Worm (Caenorhabditis elegans) whole organism, young adult: ENCODE measurements around the gene R05G6.4.

Experiments used
- B0019.2 ChIP-seq: fragments of 200-800 bp; sonication (Bioruptor generic); conservative IDR thresholded peaks from 2 replicates; pipeline ENCODE4 v1.3.6; 2022; ENCODE audit warnings: missing genetic modification reagents, missing genetic modification characterization, missing compliant biosample characterization
- B0035.1 ChIP-seq: sonication (generic microtip); optimal IDR thresholded peaks from 2 replicates; lab custom pipeline; 2016; ENCODE audit warnings: missing genetic modification characterization, mild to moderate bottlenecking, missing compliant biosample characterization, missing genotype, missing genetic modification reagents
- B0261.1 ChIP-seq: sonication (generic microtip); optimal IDR thresholded peaks from 2 replicates; lab custom pipeline; 2016; ENCODE audit warnings: mild to moderate bottlenecking, missing genetic modification characterization, moderate library complexity, missing compliant biosample characterization
- B0336.3 ChIP-seq: fragments of 200-800 bp; sonication (Bioruptor generic); IDR thresholded peaks from 2 replicates; pipeline ENCODE4 v1.3.6; 2022; ENCODE audit warnings: missing genetic modification characterization, missing compliant biosample characterization
- F10E7.11 ChIP-seq: sonication (generic microtip); optimal IDR thresholded peaks from 2 replicates; lab custom pipeline; 2017; ENCODE audit warnings: mild to moderate bottlenecking, missing genetic modification characterization, moderate library complexity, missing compliant biosample characterization
- F33H1.4 ChIP-seq: fragments of 200-800 bp; sonication (Bioruptor generic); IDR thresholded peaks from 2 replicates; pipeline ENCODE4 v1.3.6; 2022; ENCODE audit warnings: missing genetic modification reagents, missing genetic modification characterization, missing compliant biosample characterization
- F37B4.10 ChIP-seq: fragments of 200-800 bp; sonication (Bioruptor generic); IDR thresholded peaks from 2 replicates; pipeline ENCODE4 v1.3.6; 2022; ENCODE audit warnings: missing genetic modification characterization, missing compliant biosample characterization
- F49E8.2 ChIP-seq: sonication (generic microtip); optimal IDR thresholded peaks from 3 replicates; lab custom pipeline; 2017; ENCODE audit warnings: missing genetic modification characterization, mild to moderate bottlenecking, missing compliant biosample characterization, antibody characterized with exemption, moderate library complexity; ENCODE audit not compliant: insufficient read depth
- F55B11.4 ChIP-seq: sonication (generic microtip); optimal IDR thresholded peaks from 2 replicates; lab custom pipeline; 2016; ENCODE audit warnings: missing compliant biosample characterization, missing genetic modification characterization, borderline replicate concordance; ENCODE audit not compliant: insufficient read depth
- Y53G8AR.9 ChIP-seq: fragments of 200-800 bp; sonication (Bioruptor generic); conservative IDR thresholded peaks from 2 replicates; pipeline ENCODE4 v1.3.6; 2022; ENCODE audit warnings: missing genetic modification reagents, missing genetic modification characterization, missing compliant biosample characterization
- Y95B8A.8 ChIP-seq: fragments of 200-800 bp; sonication (Bioruptor generic); IDR thresholded peaks from 2 replicates; pipeline ENCODE4 v1.3.6; 2022; ENCODE audit warnings: missing genetic modification reagents, missing genetic modification characterization, missing compliant biosample characterization
- aptf-2 ChIP-seq: fragments of 200-800 bp; sonication (Bioruptor generic); conservative IDR thresholded peaks from 2 replicates; pipeline ENCODE4 v1.3.6; 2022; ENCODE audit warnings: missing genetic modification reagents, missing genetic modification characterization, missing compliant biosample characterization
- atf-7 ChIP-seq: sonication (generic microtip); optimal IDR thresholded peaks from 2 replicates; lab custom pipeline; 2017; ENCODE audit warnings: mild to moderate bottlenecking, missing genetic modification characterization, missing compliant biosample characterization
- attf-3 ChIP-seq: fragments of 200-800 bp; sonication (Bioruptor generic); conservative IDR thresholded peaks from 2 replicates; pipeline ENCODE4 v1.3.6; 2022; ENCODE audit warnings: missing genetic modification reagents, missing genetic modification characterization, missing compliant biosample characterization
- attf-6 ChIP-seq: fragments of 200-800 bp; sonication (Bioruptor generic); IDR thresholded peaks from 2 replicates; pipeline ENCODE4 v1.3.6; 2022; ENCODE audit warnings: missing genetic modification reagents, missing genetic modification characterization, missing compliant biosample characterization
- bed-1 ChIP-seq: fragments of 200-800 bp; sonication (Bioruptor generic); IDR thresholded peaks from 2 replicates; pipeline ENCODE4 v1.3.6; 2022; ENCODE audit warnings: missing genetic modification reagents, missing genetic modification characterization, missing compliant biosample characterization
- bed-2 ChIP-seq: fragments of 200-800 bp; sonication (Bioruptor generic); IDR thresholded peaks from 2 replicates; pipeline ENCODE4 v1.3.6; 2022; ENCODE audit warnings: missing genetic modification reagents, missing genetic modification characterization, missing compliant biosample characterization
- cebp-2 ChIP-seq: fragments of 200-800 bp; sonication (Bioruptor generic); IDR thresholded peaks from 2 replicates; pipeline ENCODE4 v1.3.6; 2022; ENCODE audit warnings: missing genetic modification characterization, missing compliant biosample characterization
- ceh-40 ChIP-seq: fragments of 200-800 bp; sonication (Bioruptor generic); IDR thresholded peaks from 2 replicates; pipeline ENCODE4 v1.3.6; 2022; ENCODE audit warnings: missing genetic modification characterization, missing compliant biosample characterization
- chd-7 ChIP-seq: sonication (generic microtip); optimal IDR thresholded peaks from 2 replicates; lab custom pipeline; 2016; ENCODE audit warnings: mild to moderate bottlenecking, missing genetic modification characterization, moderate library complexity, missing compliant biosample characterization
- die-1 ChIP-seq: sonication (generic microtip); optimal IDR thresholded peaks from 2 replicates; lab custom pipeline; 2016; ENCODE audit warnings: missing genotype, mild to moderate bottlenecking, missing genetic modification characterization, missing compliant biosample characterization
- dpff-1 ChIP-seq: sonication (generic microtip); optimal IDR thresholded peaks from 2 replicates; lab custom pipeline; 2017; ENCODE audit warnings: mild to moderate bottlenecking, missing genetic modification characterization, missing compliant biosample characterization
- dpl-1 ChIP-seq: fragments of 150-350 bp; optimal IDR thresholded peaks from 2 replicates; lab custom pipeline; 2014; ENCODE audit warnings: missing biosample characterization, missing genetic modification reagents, missing genetic modification characterization
- egrh-3 ChIP-seq: fragments of 200-800 bp; sonication (Bioruptor generic); IDR thresholded peaks from 2 replicates; pipeline ENCODE4 v1.3.6; 2022; ENCODE audit warnings: missing genetic modification reagents, missing genetic modification characterization, missing compliant biosample characterization
- ekl-4 ChIP-seq: fragments of 200-800 bp; sonication (Bioruptor generic); IDR thresholded peaks from 2 replicates; pipeline ENCODE4 v1.3.6; 2022; ENCODE audit warnings: missing genetic modification reagents, missing genetic modification characterization, missing compliant biosample characterization
- ets-4 ChIP-seq: fragments of 200-800 bp; sonication (Bioruptor generic); optimal IDR thresholded peaks from 2 replicates; lab custom pipeline; 2018; ENCODE audit warnings: mild to moderate bottlenecking, missing genetic modification characterization, missing compliant biosample characterization
- him-1 ChIP-seq: sonication (generic microtip); optimal IDR thresholded peaks from 2 replicates; lab custom pipeline; 2016; ENCODE audit warnings: missing genotype, missing genetic modification reagents, missing genetic modification characterization, missing compliant biosample characterization
- hlh-12 ChIP-seq: sonication (generic microtip); optimal IDR thresholded peaks from 2 replicates; lab custom pipeline; 2016; ENCODE audit warnings: missing genetic modification characterization, missing compliant biosample characterization
- hmg-1.2 ChIP-seq: fragments of 200-800 bp; sonication (Bioruptor generic); IDR thresholded peaks from 2 replicates; pipeline ENCODE4 v1.3.6; 2022; ENCODE audit warnings: missing genetic modification reagents, missing genetic modification characterization, missing compliant biosample characterization
- let-526 ChIP-seq: fragments of 200-800 bp; sonication (Bioruptor generic); IDR thresholded peaks from 2 replicates; pipeline ENCODE4 v1.3.6; 2022; ENCODE audit warnings: missing genetic modification reagents, missing genetic modification characterization, missing compliant biosample characterization
- lin-35 ChIP-seq, 3 experiments: fragments of 150-350 bp in 2 of 3; sonication (generic microtip) in 1 of 3; optimal IDR thresholded peaks; 2 replicates each; lab custom pipeline; 2014 to 2018; ENCODE audit warnings: missing biosample characterization in 3 of 3, missing genetic modification characterization in 3 of 3, missing genetic modification reagents in 3 of 3
- lin-54 ChIP-seq: fragments of 200-800 bp; sonication (Bioruptor generic); optimal IDR thresholded peaks from 2 replicates; lab custom pipeline; 2018; ENCODE audit warnings: mild to moderate bottlenecking, missing genetic modification characterization, missing compliant biosample characterization
- lsl-1 ChIP-seq: fragments of 200-800 bp; sonication (Bioruptor generic); optimal IDR thresholded peaks from 2 replicates; lab custom pipeline; 2018; ENCODE audit warnings: mild to moderate bottlenecking, missing genetic modification characterization, moderate library complexity, missing compliant biosample characterization
- madf-10 ChIP-seq: sonication (generic microtip); optimal IDR thresholded peaks from 2 replicates; lab custom pipeline; 2016; ENCODE audit warnings: mild to moderate bottlenecking, missing genetic modification characterization, missing compliant biosample characterization
- madf-3 ChIP-seq: fragments of 200-800 bp; sonication (Bioruptor generic); IDR thresholded peaks from 2 replicates; pipeline ENCODE4 v1.3.6; 2022; ENCODE audit warnings: missing genetic modification reagents, missing genetic modification characterization, missing compliant biosample characterization
- madf-6 ChIP-seq: fragments of 200-800 bp; sonication (Bioruptor generic); IDR thresholded peaks from 2 replicates; pipeline ENCODE4 v1.3.6; 2022; ENCODE audit warnings: missing genetic modification reagents, missing genetic modification characterization, missing compliant biosample characterization
- mcd-1 ChIP-seq: fragments of 200-800 bp; sonication (Bioruptor generic); IDR thresholded peaks from 2 replicates; pipeline ENCODE4 v1.3.6; 2022; ENCODE audit warnings: missing genetic modification reagents, missing genetic modification characterization, missing compliant biosample characterization
- nhr-120 ChIP-seq: fragments of 200-800 bp; sonication (Bioruptor generic); IDR thresholded peaks from 2 replicates; pipeline ENCODE4 v1.3.6; 2022; ENCODE audit warnings: missing genetic modification characterization, missing compliant biosample characterization
- nhr-179 ChIP-seq: sonication (generic microtip); optimal IDR thresholded peaks from 2 replicates; lab custom pipeline; 2016; ENCODE audit warnings: mild to moderate bottlenecking, missing genetic modification characterization, missing compliant biosample characterization
- nhr-27 ChIP-seq: fragments of 200-800 bp; sonication (Bioruptor generic); optimal IDR thresholded peaks from 2 replicates; lab custom pipeline; 2018; ENCODE audit warnings: mild to moderate bottlenecking, missing genetic modification characterization, moderate library complexity, missing compliant biosample characterization
- pbrm-1 ChIP-seq: fragments of 200-800 bp; sonication (Bioruptor generic); IDR thresholded peaks from 2 replicates; pipeline ENCODE4 v1.3.6; 2022; ENCODE audit warnings: missing genetic modification reagents, missing genetic modification characterization, missing compliant biosample characterization
- rec-8 ChIP-seq, 2 experiments: sonication (generic microtip); optimal IDR thresholded peaks; 2 replicates each; lab custom pipeline; 2016; ENCODE audit warnings: mild to moderate bottlenecking in 2 of 2, missing genetic modification characterization in 2 of 2, missing genetic modification reagents in 2 of 2, missing genotype in 2 of 2, missing biosample characterization in 1 of 2, missing compliant biosample characterization in 1 of 2, moderate library complexity in 1 of 2
- snpc-3.4 ChIP-seq: sonication (generic microtip); optimal IDR thresholded peaks from 2 replicates; lab custom pipeline; 2017; ENCODE audit warnings: missing genetic modification characterization, mild to moderate bottlenecking, missing compliant biosample characterization, antibody characterized with exemption, moderate library complexity, missing genotype, missing genetic modification reagents
- unc-62 ChIP-seq: fragments of 150-350 bp; optimal IDR thresholded peaks from 2 replicates; lab custom pipeline; 2014; ENCODE audit warnings: missing biosample characterization, missing genetic modification reagents, missing genetic modification characterization
- zfh-2 ChIP-seq: fragments of 200-800 bp; sonication (Bioruptor generic); conservative IDR thresholded peaks from 2 replicates; pipeline ENCODE4 v1.3.6; 2022; ENCODE audit warnings: missing genetic modification reagents, missing genetic modification characterization, missing compliant biosample characterization
- zim-3 ChIP-seq: sonication (generic microtip); optimal IDR thresholded peaks from 2 replicates; lab custom pipeline; 2017; ENCODE audit warnings: mild to moderate bottlenecking, missing genetic modification characterization, moderate library complexity, missing compliant biosample characterization

R05G6.4 gene

DNA sequence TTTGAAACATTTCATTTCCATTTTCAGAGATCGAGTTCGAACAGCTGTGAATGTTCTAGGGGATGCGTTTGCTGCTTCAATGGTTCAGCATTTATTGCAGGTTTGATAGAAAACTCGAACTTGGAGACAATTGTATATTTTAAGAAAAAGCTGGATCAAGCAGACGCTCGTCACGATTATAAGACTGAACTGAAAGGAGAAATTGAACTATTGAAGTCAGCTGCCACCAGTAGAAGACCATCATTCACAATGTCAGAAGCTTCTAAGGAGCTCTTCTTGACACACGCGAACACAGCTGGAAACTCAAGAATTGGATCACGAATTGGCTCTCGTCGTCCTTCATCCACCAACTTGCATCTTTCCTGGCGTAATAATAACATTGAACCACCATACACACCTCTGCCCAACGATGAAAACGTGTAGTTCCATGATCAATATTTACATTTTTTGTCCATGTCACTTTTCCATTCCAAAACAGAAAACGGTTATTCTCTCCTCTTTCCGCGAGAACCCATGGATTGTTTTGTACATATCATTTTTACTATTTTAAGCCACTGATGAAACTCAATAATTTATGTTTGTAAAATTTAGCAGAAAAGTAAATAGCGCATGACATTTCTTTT, 7.1 kb upstream of the R05G6.4 start (continued):
- TF ChIP-seq attf-6, result peak; percentile 50
- peak; percentile 36 for TF ChIP-seq F10E7.11 (tag; lab: Kevin White, UChicago)
- TF ChIP-seq aptf-2, result no peak
- peak; percentile 64 for TF ChIP-seq snpc-3.4 (tag; lab: Kevin White, UChicago)
- no peak for TF ChIP-seq dpl-1 (GFP tag; lab: Kevin White, UChicago)
- TF ChIP-seq hmg-1.2 (GFP tag; lab: Robert Waterston, UW), result peak; percentile 50
- peak; percentile 86 for TF ChIP-seq B0336.3
- TF ChIP-seq dpff-1, result no peak
- TF ChIP-seq him-1 (tag; lab: Kevin White, UChicago), result peak; percentile 3
- no peak for TF ChIP-seq zfh-2
- TF ChIP-seq mcd-1 (GFP tag; lab: Robert Waterston, UW), result no peak; the same call in none of the 2 replicates
- TF ChIP-seq chd-7 (tag; lab: Kevin White, UChicago), result peak; percentile 62
- TF ChIP-seq attf-3 (GFP tag; lab: Robert Waterston, UW), result peak; percentile 25; the same call in 1 of the 2 replicates
- TF ChIP-seq die-1 (tag; lab: Kevin White, UChicago), result no peak
- TF ChIP-seq bed-2 (GFP tag; lab: Robert Waterston, UW), result no peak
- TF ChIP-seq nhr-120 (GFP tag; lab: Robert Waterston, UW), result no peak
- no peak for TF ChIP-seq nhr-179 (tag; lab: Kevin White, UChicago)
- TF ChIP-seq bed-1 (GFP tag; lab: Robert Waterston, UW), result no peak
- peak; percentile 59 for TF ChIP-seq F49E8.2
- TF ChIP-seq atf-7 (tag; lab: Kevin White, UChicago), result no peak
- no peak for TF ChIP-seq F37B4.10 (GFP tag; lab: Robert Waterston, UW)
- TF ChIP-seq B0019.2 (GFP tag; lab: Robert Waterston, UW), result no peak
- TF ChIP-seq Y95B8A.8 (GFP tag; lab: Robert Waterston, UW), result peak; percentile 73
- peak; percentile 81; the same call in 1 of the 2 replicates for TF ChIP-seq madf-3
- TF ChIP-seq let-526 (GFP tag; lab: Robert Waterston, UW), result peak; percentile 19; the same call in 1 of the 2 replicates
- TF ChIP-seq lsl-1 (GFP tag; lab: Kevin White, UChicago), result peak; percentile 11
- no peak for TF ChIP-seq egrh-3 (GFP tag; lab: Robert Waterston, UW)
- no peak for TF ChIP-seq hlh-12 (tag; lab: Kevin White, UChicago)
- TF ChIP-seq unc-62 (GFP tag; lab: Kevin White, UChicago), result no peak
- no peak; the same call in none of the 2 replicates for TF ChIP-seq ekl-4 (GFP tag; lab: Robert Waterston, UW)
- no peak for TF ChIP-seq ceh-40 (GFP tag; lab: Robert Waterston, UW)
- peak in 1 of 2 experiments; percentile 18 for TF ChIP-seq rec-8 (tag; optimal IDR thresholded peaks at IDR 0.05; lab: Kevin White, UChicago)

DNA sequence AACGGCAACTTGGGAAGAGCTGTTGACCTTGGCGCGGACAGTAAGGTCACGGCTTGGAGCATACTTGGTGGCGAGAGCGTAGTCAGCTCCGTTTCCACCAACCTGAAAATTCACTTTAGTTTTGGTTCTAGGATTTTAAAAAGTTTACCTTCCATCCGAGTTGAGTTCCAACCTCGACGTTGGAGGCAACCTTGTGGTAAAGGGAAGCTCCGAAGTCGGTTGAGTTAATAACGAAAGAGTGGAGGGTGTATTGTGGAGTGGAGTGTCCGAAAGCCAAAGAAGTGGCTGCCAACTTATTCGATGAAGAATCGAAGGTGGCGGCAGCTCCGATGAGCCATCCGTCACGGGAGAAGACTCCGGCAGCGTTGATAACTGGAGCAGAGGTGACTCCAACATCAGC, 6.3 kb upstream of the R05G6.4 start:
- TF ChIP-seq lin-54 (GFP tag; lab: Kevin White, UChicago) (no peak), madf-3 (no peak), F33H1.4 (GFP tag; lab: Robert Waterston, UW) (no peak), nhr-27 (no peak), ekl-4 (GFP tag; lab: Robert Waterston, UW) (no peak), lin-35 (GFP tag; optimal IDR thresholded peaks at IDR 0.05; lab: Kevin White, UChicago) (no peak), madf-6 (0 out of 2 replicates have a peak, but pooled peaks have one; percentile 9), F55B11.4 (tag; lab: Kevin White, UChicago) (no peak), ets-4 (GFP tag; lab: Kevin White, UChicago) (peak; percentile 5), snpc-3.4 (tag; lab: Kevin White, UChicago) (no peak), pbrm-1 (0 out of 2 replicates have a peak, but pooled peaks have one; percentile 25), madf-10 (no peak), cebp-2 (GFP tag; lab: Robert Waterston, UW) (no peak), Y53G8AR.9 (GFP tag; lab: Robert Waterston, UW) (0 out of 2 replicates have a peak, but pooled peaks have one; percentile 46), him-1 (tag; lab: Kevin White, UChicago) (no peak), F49E8.2 (no peak), hmg-1.2 (GFP tag; lab: Robert Waterston, UW) (0 out of 2 replicates have a peak, but pooled peaks have one; percentile 6), dpff-1 (no peak), mcd-1 (GFP tag; lab: Robert Waterston, UW) (no peak; the same call in 1 of the 2 replicates), B0336.3 (no peak), B0035.1 (tag; lab: Kevin White, UChicago) (no peak), zim-3 (tag; lab: Kevin White, UChicago) (no peak), B0261.1 (tag; lab: Kevin White, UChicago) (no peak)
